Worm (Caenorhabditis elegans): ENCODE measurements around the gene C33B4.2.

DNA sequence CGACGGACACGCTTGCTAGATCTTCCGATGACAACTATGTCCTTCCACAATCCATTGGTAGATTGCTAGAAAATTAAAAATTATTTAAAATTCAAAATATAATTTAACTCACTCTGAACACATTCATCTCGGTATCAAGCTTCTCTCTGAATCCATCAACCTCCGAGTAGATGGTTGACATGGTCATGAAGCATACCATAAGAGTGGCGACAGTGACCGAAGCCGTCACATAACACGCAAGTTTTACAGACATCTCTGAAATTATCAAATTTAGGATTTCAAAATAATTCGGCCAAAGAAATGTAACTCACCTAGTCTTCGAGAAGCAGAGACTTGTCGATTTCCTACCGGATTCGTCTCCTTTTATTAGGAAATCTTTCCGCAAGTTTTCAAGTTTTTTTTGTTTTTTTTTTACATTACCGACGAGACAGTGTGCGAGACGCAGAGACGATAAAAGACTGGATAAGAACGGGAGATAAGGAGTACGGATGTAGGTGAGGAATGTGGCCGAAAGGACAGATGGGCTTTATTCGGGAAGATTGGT lies 34.4 kb downstream of the C33B4.2 start, which contains the start of gene sqt-1:
- no peak for TF ChIP-seq unc-39 (tag; optimal IDR thresholded peaks at IDR 0.05)
- no peak for TF ChIP-seq mab-5 (tag; optimal IDR thresholded peaks at IDR 0.05)
- TF ChIP-seq ztf-4 (tag; optimal IDR thresholded peaks at IDR 0.05) = no peak
- peak; percentile 69 for TF ChIP-seq ama-1 (optimal IDR thresholded peaks at IDR 0.05)
- TF ChIP-seq ZK546.5 (tag; optimal IDR thresholded peaks at IDR 0.05) = no peak
- TF ChIP-seq F13H6.1 (tag; optimal IDR thresholded peaks at IDR 0.05) = no peak

Data from whole organism, L2 larva.